Worm (Caenorhabditis elegans) whole organism, midembryonic: Measurements from ENCODE around the gene chil-24.

Experiments
- T22C8.4 ChIP-seq: fragments of 200-800 bp; sonication (Bioruptor generic); IDR thresholded peaks from 2 replicates; pipeline ENCODE4 v1.3.6; 2022; ENCODE audit warnings: missing genetic modification characterization, missing compliant biosample characterization
- cog-1 ChIP-seq: sonication (generic microtip); optimal IDR thresholded peaks from 2 replicates; lab custom pipeline; 2016; ENCODE audit warnings: missing genetic modification characterization, missing compliant biosample characterization
- ref-1 ChIP-seq: fragments of 200-800 bp; sonication (Bioruptor generic); conservative IDR thresholded peaks from 2 replicates; pipeline ENCODE4 v1.3.6; 2022; ENCODE audit warnings: missing genetic modification reagents, missing genetic modification characterization, missing compliant biosample characterization
- tab-1 ChIP-seq: fragments of 200-800 bp; sonication (Bioruptor generic); IDR thresholded peaks from 2 replicates; pipeline ENCODE4 v1.3.6; 2022; ENCODE audit warnings: missing genetic modification characterization, missing compliant biosample characterization
- ztf-29 ChIP-seq: fragments of 200-800 bp; sonication (Bioruptor generic); IDR thresholded peaks from 2 replicates; pipeline ENCODE4 v1.3.6; 2022; ENCODE audit warnings: missing genetic modification reagents, missing genetic modification characterization, missing compliant biosample characterization

DNA sequence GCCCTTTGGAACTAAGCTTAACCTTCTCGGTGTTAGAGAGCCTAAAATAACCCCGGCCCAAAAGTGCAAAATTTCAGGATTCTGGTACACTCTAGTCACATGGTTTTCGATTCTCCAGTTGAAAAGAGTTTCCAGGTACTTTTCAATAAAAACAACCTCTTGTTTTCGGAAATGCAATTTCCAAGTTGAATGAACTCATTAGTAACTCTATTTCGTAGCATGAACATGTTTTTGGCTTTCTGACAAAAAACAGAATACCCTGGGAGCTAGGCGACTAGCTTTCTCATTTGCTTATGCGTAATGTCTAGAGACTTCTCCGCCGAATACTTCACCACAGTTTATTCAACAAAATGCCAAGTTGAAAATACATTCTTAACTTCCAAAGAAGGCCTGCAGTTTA lies 5.8 kb upstream of the chil-24 start, which contains the start of gene srh-71:
- TF ChIP-seq cog-1 (tag; lab: Kevin White, UChicago): no peak
- TF ChIP-seq T22C8.4 (GFP tag; lab: Robert Waterston, UW): no peak
- no peak for TF ChIP-seq ref-1 (GFP tag; lab: Robert Waterston, UW)
- TF ChIP-seq tab-1: no peak
- TF ChIP-seq ztf-29 (GFP tag; lab: Robert Waterston, UW): no peak
